Worm (Caenorhabditis elegans): ENCODE measurements around the gene C29E4.13.

DNA sequence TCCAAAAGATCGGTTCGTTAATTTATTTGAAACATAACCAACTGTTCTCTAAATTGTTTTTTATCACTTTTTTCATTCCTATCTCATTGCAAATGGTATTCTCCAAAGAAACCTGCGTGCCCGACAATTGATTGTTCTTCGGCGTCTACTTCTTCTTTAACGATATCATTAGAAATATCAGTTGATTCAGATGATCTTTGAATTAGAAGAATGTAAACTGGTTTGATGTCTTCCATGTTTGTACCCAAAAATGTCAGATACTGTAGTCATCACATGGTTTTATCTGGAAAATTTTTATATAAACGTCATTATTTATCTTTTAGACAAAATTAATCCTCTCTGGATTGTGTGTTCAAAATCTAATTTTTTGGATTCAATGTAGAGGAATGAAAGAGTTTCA, 30.8 kb downstream of the C29E4.13 start:
- TF ChIP-seq egl-27 (tag; optimal IDR thresholded peaks at IDR 0.05) (no peak), lin-39 (tag; optimal IDR thresholded peaks at IDR 0.05) (no peak), alr-1 (tag; optimal IDR thresholded peaks at IDR 0.05) (no peak), mab-5 (tag; optimal IDR thresholded peaks at IDR 0.05) (no peak), ztf-11 (tag; optimal IDR thresholded peaks at IDR 0.05) (no peak), elt-1 (tag; optimal IDR thresholded peaks at IDR 0.05) (no peak), lsy-2 (tag; optimal IDR thresholded peaks at IDR 0.05) (peak in 1 of 2 experiments; percentile 48), nhr-237 (tag; optimal IDR thresholded peaks at IDR 0.05) (no peak), fos-1 (tag; optimal IDR thresholded peaks at IDR 0.05) (no peak), ama-1 (optimal IDR thresholded peaks at IDR 0.05) (no peak)

Data from whole organism, L2 larva.